Fruit fly (Drosophila melanogaster): ENCODE results near the gene Dab.

Gene Dab

dm6 chr3L:16743906-16744704 is 32.2 kb downstream of the Dab start (continued):
- TF ChIP-seq grn (GFP tag; optimal IDR thresholded peaks at IDR 0.05): no peak
- TF ChIP-seq al (GFP tag; IDR thresholded peaks at IDR 0.05): no peak
- TF ChIP-seq CG13296 (GFP tag; optimal IDR thresholded peaks at IDR 0.05): no peak
- TF ChIP-seq cwo (GFP tag; optimal IDR thresholded peaks at IDR 0.05): no peak
- TF ChIP-seq CG6683 (GFP tag; optimal IDR thresholded peaks at IDR 0.05): no peak
- TF ChIP-seq sisA (GFP tag; IDR thresholded peaks at IDR 0.05): no peak
- no peak for TF ChIP-seq CG12236 (GFP tag; optimal IDR thresholded peaks at IDR 0.05)
- no peak for TF ChIP-seq CG1233 (GFP tag; optimal IDR thresholded peaks at IDR 0.05)
- no peak for TF ChIP-seq nerfin-2 (GFP tag; IDR thresholded peaks at IDR 0.05; ENCODE audit: partially characterized antibody)
- no peak for TF ChIP-seq ind (GFP tag; optimal IDR thresholded peaks at IDR 0.05)
- peak; percentile 99 for TF ChIP-seq pros (GFP tag; optimal IDR thresholded peaks at IDR 0.05)
- TF ChIP-seq CG11560 (tag; IDR thresholded peaks at IDR 0.05): no peak
- no peak for TF ChIP-seq Side (GFP tag; optimal IDR thresholded peaks at IDR 0.05)
- TF ChIP-seq wek (GFP tag; optimal IDR thresholded peaks at IDR 0.05): no peak
- no peak for TF ChIP-seq CG16863 (GFP tag; optimal IDR thresholded peaks at IDR 0.05)
- TF ChIP-seq CG4424 (GFP tag; optimal IDR thresholded peaks at IDR 0.05): peak; percentile 25
- no peak for TF ChIP-seq CG7357 (GFP tag; IDR thresholded peaks at IDR 0.05)
- TF ChIP-seq Sry-β (GFP tag; optimal IDR thresholded peaks at IDR 0.05): no peak
- TF ChIP-seq salm (tag; optimal IDR thresholded peaks at IDR 0.05): no peak
- no peak for TF ChIP-seq CG12071 (GFP tag; optimal IDR thresholded peaks at IDR 0.05)
- no peak for TF ChIP-seq unc-4 (GFP tag; IDR thresholded peaks at IDR 0.05; ENCODE audit: partially characterized antibody)
- TF ChIP-seq NFAT (GFP tag; IDR thresholded peaks at IDR 0.05): no peak
- peak; percentile 63 for TF ChIP-seq CG9727 (GFP tag; optimal IDR thresholded peaks at IDR 0.05)
- TF ChIP-seq CG6254 (GFP tag; optimal IDR thresholded peaks at IDR 0.05): no peak
- TF ChIP-seq Sry-δ (GFP tag; optimal IDR thresholded peaks at IDR 0.05): no peak
- no peak for TF ChIP-seq CG10565 (GFP tag; optimal IDR thresholded peaks at IDR 0.05)
- no peak for TF ChIP-seq CG6765 (GFP tag; optimal IDR thresholded peaks at IDR 0.05)
- no peak for TF ChIP-seq CG7745 (tag; optimal IDR thresholded peaks at IDR 0.05)
- no peak for TF ChIP-seq Hmx (GFP tag; optimal IDR thresholded peaks at IDR 0.05)
- no peak for TF ChIP-seq CG32767 (GFP tag; IDR thresholded peaks at IDR 0.05)
- no peak for TF ChIP-seq CG14441 (GFP tag; IDR thresholded peaks at IDR 0.05)
- no peak for TF ChIP-seq CG8089 (GFP tag; optimal IDR thresholded peaks at IDR 0.05)
- TF ChIP-seq CG17568 (GFP tag; optimal IDR thresholded peaks at IDR 0.05): no peak
- no peak for TF ChIP-seq BEAF-32 (GFP tag; optimal IDR thresholded peaks at IDR 0.05)
- no peak for TF ChIP-seq CG9876 (GFP tag; optimal IDR thresholded peaks at IDR 0.05)
- TF ChIP-seq CG2889 (GFP tag; IDR thresholded peaks at IDR 0.05): no peak
- TF ChIP-seq CG30020 (tag; optimal IDR thresholded peaks at IDR 0.05): no peak
- no peak for TF ChIP-seq slp2 (GFP tag; optimal IDR thresholded peaks at IDR 0.05)
- TF ChIP-seq Xrp1 (GFP tag; IDR thresholded peaks at IDR 0.05): peak; percentile 66
- peak; percentile 79 for TF ChIP-seq CG10979 (tag; optimal IDR thresholded peaks at IDR 0.05)
- TF ChIP-seq Dek (tag; optimal IDR thresholded peaks at IDR 0.05): no peak
- TF ChIP-seq ken (GFP tag; IDR thresholded peaks at IDR 0.05): no peak
- no peak for TF ChIP-seq Fer3 (tag; optimal IDR thresholded peaks at IDR 0.05)
- TF ChIP-seq CG6813 (GFP tag; optimal IDR thresholded peaks at IDR 0.05): no peak
- TF ChIP-seq D19A (tag; optimal IDR thresholded peaks at IDR 0.05): peak; percentile 51
- TF ChIP-seq CG31224 (GFP tag; IDR thresholded peaks at IDR 0.05): no peak
- no peak for TF ChIP-seq Ravus (GFP tag; IDR thresholded peaks at IDR 0.05)
- TF ChIP-seq CG10654 (GFP tag; optimal IDR thresholded peaks at IDR 0.05): no peak
- TF ChIP-seq CG16815 (GFP tag; optimal IDR thresholded peaks at IDR 0.05): no peak
- no peak for TF ChIP-seq CG8765 (GFP tag; IDR thresholded peaks at IDR 0.05)
